Fruit fly (Drosophila melanogaster) whole organism, embryonic: Measurements from ENCODE around the gene CG43759.

Experiments used
- ATbp ChIP-seq: fragments of 200-800 bp; sonication (Bioruptor generic); optimal IDR thresholded peaks from 2 replicates; lab custom pipeline; 2017; ENCODE audit warnings: missing biosample characterization, mild to moderate bottlenecking, missing genetic modification characterization, missing genetic modification reagents
- Blimp-1 ChIP-seq: fragments of 200-800 bp; sonication (Bioruptor generic); optimal IDR thresholded peaks from 3 replicates; lab custom pipeline; 2018; ENCODE audit warnings: missing biosample characterization, missing genetic modification characterization, mild to moderate bottlenecking, moderate library complexity, missing genetic modification reagents
- CG10147 ChIP-seq: fragments of 200-800 bp; sonication (Bioruptor generic); optimal IDR thresholded peaks from 2 replicates; lab custom pipeline; 2019; ENCODE audit warnings: missing biosample characterization, mild to moderate bottlenecking, missing genetic modification characterization, moderate library complexity
- CG11398 ChIP-seq: fragments of 200-800 bp; sonication (Bioruptor generic); optimal IDR thresholded peaks from 2 replicates; lab custom pipeline; 2016; ENCODE audit warnings: missing biosample characterization, missing genetic modification characterization
- CG11504 ChIP-seq: fragments of 200-800 bp; sonication (Bioruptor generic); optimal IDR thresholded peaks from 3 replicates; lab custom pipeline; 2019; ENCODE audit warnings: missing biosample characterization, mild to moderate bottlenecking, missing genetic modification characterization, moderate library complexity
- CG11695 ChIP-seq: fragments of 200-800 bp; sonication (Bioruptor generic); IDR thresholded peaks from 3 replicates; pipeline ENCODE4 v1.3.6; 2022; ENCODE audit warnings: missing biosample characterization, missing genetic modification characterization
- CG13296 ChIP-seq: fragments of 200-800 bp; sonication (Bioruptor generic); optimal IDR thresholded peaks from 3 replicates; lab custom pipeline; 2018; ENCODE audit warnings: missing biosample characterization, mild to moderate bottlenecking, missing genetic modification characterization
- CG13624 ChIP-seq: fragments of 200-800 bp; sonication (Bioruptor generic); optimal IDR thresholded peaks from 2 replicates; lab custom pipeline; 2016; ENCODE audit warnings: missing biosample characterization, missing genetic modification characterization
- CG15514 ChIP-seq: fragments of 200-800 bp; sonication (Bioruptor generic); optimal IDR thresholded peaks from 3 replicates; lab custom pipeline; 2017; ENCODE audit warnings: missing biosample characterization, missing genetic modification characterization, mild to moderate bottlenecking, moderate library complexity, missing genetic modification reagents
- CG1647 ChIP-seq: fragments of 200-800 bp; sonication (Bioruptor generic); optimal IDR thresholded peaks from 3 replicates; lab custom pipeline; 2016; ENCODE audit warnings: missing biosample characterization, missing genetic modification characterization
- CG18011 ChIP-seq: fragments of 200-800 bp; sonication (Bioruptor generic); optimal IDR thresholded peaks from 2 replicates; lab custom pipeline; 2017; ENCODE audit warnings: missing biosample characterization, missing genetic modification characterization, mild to moderate bottlenecking, moderate library complexity, missing genotype
- CG2199 ChIP-seq: fragments of 200-800 bp; sonication (Bioruptor generic); IDR thresholded peaks from 3 replicates; pipeline ENCODE4 v1.3.6; 2022; ENCODE audit warnings: missing biosample characterization, missing genetic modification characterization
- CG2889 ChIP-seq: fragments of 200-800 bp; sonication (Bioruptor generic); IDR thresholded peaks from 3 replicates; pipeline ENCODE4 v1.3.6; 2022; ENCODE audit warnings: missing biosample characterization, missing genetic modification characterization
- CG30020 ChIP-seq: fragments of 200-800 bp; optimal IDR thresholded peaks from 2 replicates; lab custom pipeline; 2019; ENCODE audit warnings: missing biosample characterization, mild to moderate bottlenecking, missing genetic modification characterization, moderate library complexity
- CG32532 ChIP-seq: fragments of 200-800 bp; sonication (Bioruptor generic); IDR thresholded peaks from 2 replicates; pipeline ENCODE4 v1.3.6; 2022; ENCODE audit warnings: missing biosample characterization, missing genetic modification characterization
- CG6254 ChIP-seq: fragments of 200-800 bp; sonication (Bioruptor generic); optimal IDR thresholded peaks from 3 replicates; lab custom pipeline; 2017; ENCODE audit warnings: mild to moderate bottlenecking, missing biosample characterization, missing genetic modification reagents, missing genetic modification characterization
- CG8765 ChIP-seq: fragments of 200-800 bp; sonication (Bioruptor generic); IDR thresholded peaks from 2 replicates; pipeline ENCODE4 v1.3.6; 2022; ENCODE audit warnings: missing biosample characterization, missing genetic modification characterization
- CG9437 ChIP-seq: fragments of 200-800 bp; sonication (Bioruptor generic); optimal IDR thresholded peaks from 2 replicates; lab custom pipeline; 2018; ENCODE audit warnings: missing biosample characterization, mild to moderate bottlenecking, missing genetic modification characterization
- Doc3 ChIP-seq: fragments of 200-800 bp; sonication (Bioruptor generic); IDR thresholded peaks from 3 replicates; pipeline ENCODE4 v1.3.6; 2022; ENCODE audit warnings: missing biosample characterization, missing genetic modification characterization; ENCODE audit not compliant: partially characterized antibody
- Elba2 ChIP-seq: fragments of 200-800 bp; sonication (Bioruptor generic); optimal IDR thresholded peaks from 3 replicates; lab custom pipeline; 2016; ENCODE audit warnings: missing biosample characterization, missing genetic modification characterization
- H2.0 ChIP-seq: fragments of 200-800 bp; sonication (Bioruptor generic); IDR thresholded peaks from 2 replicates; pipeline ENCODE4 v1.3.6; 2022; ENCODE audit warnings: missing biosample characterization, missing genetic modification characterization
- HmgD ChIP-seq: fragments of 200-800 bp; sonication (Bioruptor generic); optimal IDR thresholded peaks from 3 replicates; lab custom pipeline; 2016; ENCODE audit warnings: missing biosample characterization, missing genetic modification characterization
- HmgZ ChIP-seq: fragments of 200-800 bp; sonication (Bioruptor generic); optimal IDR thresholded peaks from 2 replicates; lab custom pipeline; 2018; ENCODE audit warnings: missing biosample characterization, mild to moderate bottlenecking, missing genetic modification characterization
- Neu2 ChIP-seq: fragments of 200-800 bp; sonication (Bioruptor generic); optimal IDR thresholded peaks from 3 replicates; lab custom pipeline; 2016; ENCODE audit warnings: missing biosample characterization, missing genetic modification characterization, borderline replicate concordance
- Side ChIP-seq: fragments of 200-800 bp; sonication (Bioruptor generic); optimal IDR thresholded peaks from 2 replicates; lab custom pipeline; 2016; ENCODE audit warnings: missing biosample characterization, missing genetic modification characterization
- Spps ChIP-seq: fragments of 200-800 bp; sonication (Bioruptor generic); optimal IDR thresholded peaks from 2 replicates; lab custom pipeline; 2018; ENCODE audit warnings: missing biosample characterization, mild to moderate bottlenecking, missing genetic modification characterization
- YL-1 ChIP-seq: fragments of 200-800 bp; sonication (Bioruptor generic); optimal IDR thresholded peaks from 3 replicates; lab custom pipeline; 2017; ENCODE audit warnings: missing biosample characterization, mild to moderate bottlenecking, missing genetic modification characterization
- abd-A ChIP-seq: fragments of 200-800 bp; sonication (Bioruptor generic); optimal IDR thresholded peaks from 3 replicates; lab custom pipeline; 2019; ENCODE audit warnings: missing biosample characterization, mild to moderate bottlenecking, missing genetic modification characterization, moderate library complexity
- cg ChIP-seq: fragments of 200-800 bp; sonication (Bioruptor generic); optimal IDR thresholded peaks from 3 replicates; lab custom pipeline; 2019; ENCODE audit warnings: missing biosample characterization, mild to moderate bottlenecking, missing genetic modification characterization, moderate library complexity
- chif ChIP-seq, 2 experiments: fragments of 200-800 bp; sonication (Bioruptor generic); optimal IDR thresholded peaks; 3 replicates each; lab custom pipeline; 2016; ENCODE audit warnings: missing biosample characterization in 2 of 2, missing genetic modification characterization in 2 of 2
- croc ChIP-seq: fragments of 200-800 bp; sonication (Bioruptor generic); conservative IDR thresholded peaks from 3 replicates; pipeline ENCODE4 v1.3.6; 2022; ENCODE audit warnings: missing biosample characterization, missing genetic modification characterization
- crol ChIP-seq: fragments of 200-800 bp; sonication (Bioruptor generic); IDR thresholded peaks from 2 replicates; pipeline ENCODE4 v1.3.6; 2022; ENCODE audit warnings: missing biosample characterization, missing genetic modification characterization
- disco-r ChIP-seq: fragments of 200-800 bp; sonication (Bioruptor generic); optimal IDR thresholded peaks from 2 replicates; lab custom pipeline; 2016; ENCODE audit warnings: missing biosample characterization, missing genetic modification characterization
- grn ChIP-seq: fragments of 200-800 bp; sonication (Bioruptor generic); optimal IDR thresholded peaks from 3 replicates; lab custom pipeline; 2017; ENCODE audit warnings: missing biosample characterization, missing genetic modification characterization
- gsb-n ChIP-seq: fragments of 200-800 bp; sonication (Bioruptor generic); optimal IDR thresholded peaks from 3 replicates; lab custom pipeline; 2018; ENCODE audit warnings: missing biosample characterization, mild to moderate bottlenecking, missing genetic modification characterization
- ind ChIP-seq: fragments of 200-800 bp; sonication (Bioruptor generic); optimal IDR thresholded peaks from 3 replicates; lab custom pipeline; 2016; ENCODE audit warnings: missing biosample characterization, missing genetic modification characterization
- inv ChIP-seq: fragments of 200-800 bp; sonication (Bioruptor generic); IDR thresholded peaks from 2 replicates; pipeline ENCODE4 v1.3.6; 2022; ENCODE audit warnings: missing biosample characterization, missing genetic modification characterization; ENCODE audit not compliant: partially characterized antibody
- kay ChIP-seq: fragments of 200-800 bp; sonication (Bioruptor generic); optimal IDR thresholded peaks from 2 replicates; lab custom pipeline; 2016; ENCODE audit warnings: missing biosample characterization, missing genetic modification characterization
- oc ChIP-seq: fragments of 200-800 bp; sonication (Bioruptor generic); optimal IDR thresholded peaks from 2 replicates; lab custom pipeline; 2018; ENCODE audit warnings: missing biosample characterization, mild to moderate bottlenecking, missing genetic modification characterization, moderate library complexity
- pan ChIP-seq, 4 experiments: fragments of >200 bp in 3 of 4; fragments of 200-800 bp in 1 of 4; sonication (Bioruptor generic) in 1 of 4; optimal IDR thresholded peaks in 3 of 4; IDR thresholded peaks in 1 of 4; 2 replicates each; pipeline versions ENCODE4 v1.3.6 to Lab custom; 2017 to 2022; ENCODE audit warnings: missing biosample characterization in 2 of 4, missing genetic modification characterization in 2 of 4, mixed read lengths in 1 of 4
- pb ChIP-seq: fragments of 200-800 bp; sonication (Bioruptor generic); optimal IDR thresholded peaks from 3 replicates; lab custom pipeline; 2016; ENCODE audit warnings: missing biosample characterization, missing genetic modification characterization
- pfk ChIP-seq: fragments of 200-800 bp; sonication (Bioruptor generic); optimal IDR thresholded peaks from 2 replicates; lab custom pipeline; 2018; ENCODE audit warnings: missing biosample characterization, mild to moderate bottlenecking, missing genetic modification characterization, moderate library complexity
- row ChIP-seq: fragments of 200-800 bp; sonication (Bioruptor generic); IDR thresholded peaks from 3 replicates; pipeline ENCODE4 v1.3.6; 2022; ENCODE audit warnings: missing biosample characterization, missing genetic modification characterization
- sd ChIP-seq: fragments of 200-800 bp; sonication (Bioruptor generic); optimal IDR thresholded peaks from 3 replicates; lab custom pipeline; 2018; ENCODE audit warnings: missing biosample characterization, mild to moderate bottlenecking, missing genetic modification characterization, moderate library complexity
- sqz ChIP-seq: fragments of 200-800 bp; sonication (Bioruptor generic); optimal IDR thresholded peaks from 3 replicates; lab custom pipeline; 2018; ENCODE audit warnings: missing biosample characterization, mild to moderate bottlenecking, missing genetic modification characterization
- stc ChIP-seq: fragments of 200-800 bp; sonication (Bioruptor generic); IDR thresholded peaks from 2 replicates; pipeline ENCODE4 v1.3.6; 2022; ENCODE audit warnings: missing biosample characterization, missing genetic modification characterization
- tx ChIP-seq: fragments of 200-800 bp; sonication (Bioruptor generic); optimal IDR thresholded peaks from 2 replicates; lab custom pipeline; 2016; ENCODE audit warnings: missing biosample characterization, missing genetic modification characterization
- vfl ChIP-seq: fragments of 200-800 bp; sonication (Bioruptor generic); optimal IDR thresholded peaks from 2 replicates; lab custom pipeline; 2016; ENCODE audit warnings: missing biosample characterization, missing genetic modification characterization
- zen ChIP-seq: fragments of 200-800 bp; sonication (Bioruptor generic); optimal IDR thresholded peaks from 3 replicates; lab custom pipeline; 2018; ENCODE audit warnings: missing biosample characterization, mild to moderate bottlenecking, missing genetic modification characterization, moderate library complexity

The CG43759 gene

DNA sequence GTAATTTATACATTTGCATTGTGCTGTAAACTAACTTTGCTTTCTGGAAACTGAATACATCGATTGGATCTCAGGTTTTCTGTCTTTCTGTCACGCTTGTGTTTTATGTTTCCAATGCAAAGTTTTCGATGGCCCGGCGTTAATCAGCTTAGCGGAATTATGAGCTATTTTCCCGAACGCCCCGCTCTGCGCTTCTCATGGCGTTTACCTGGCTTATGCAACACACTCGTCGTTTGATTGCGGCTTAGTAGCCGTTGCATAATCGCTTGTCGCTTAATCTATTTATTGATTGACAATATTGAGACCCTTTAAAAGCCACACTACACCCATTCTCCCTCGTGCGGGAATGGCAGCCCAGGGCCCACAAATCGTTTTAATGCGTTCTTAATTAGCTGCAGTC is 66.5 kb downstream of the CG43759 start:
- peak; percentile 97 for TF ChIP-seq oc (tag; lab: Kevin White, UChicago)
- no peak for TF ChIP-seq CG11398 (GFP tag; lab: Kevin White, UChicago)

DNA sequence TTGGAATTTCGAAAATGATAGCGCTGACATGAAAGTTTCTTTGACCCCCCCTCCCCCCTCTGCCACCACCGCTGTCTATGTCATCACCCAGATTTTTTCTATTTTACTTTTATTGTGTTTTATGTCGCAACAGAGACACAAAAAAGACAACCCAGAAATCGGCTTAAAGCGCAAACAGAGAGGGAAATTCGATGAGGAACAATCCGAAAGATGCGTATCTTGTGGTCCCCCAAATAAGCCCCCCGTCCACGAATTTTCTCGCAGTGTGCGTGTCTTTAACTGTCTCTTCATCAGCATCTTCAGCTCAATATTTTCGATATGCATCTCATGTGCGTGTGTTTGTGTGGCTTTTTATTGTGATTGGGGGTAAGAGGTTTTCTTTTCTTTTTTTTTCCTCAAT is 74.6 kb downstream of the CG43759 start:
- TF ChIP-seq CG32532 (GFP tag; lab: Robert Waterston, UW) (no peak), Neu2 (no peak), grn (GFP tag; lab: Kevin White, UChicago) (peak; percentile 75), sd (tag; lab: Kevin White, UChicago) (peak; percentile 46), CG10147 (GFP tag; lab: Kevin White, UChicago) (no peak), abd-A (tag; lab: Kevin White, UChicago) (peak; percentile 86), zen (tag; lab: Kevin White, UChicago) (no peak), oc (tag; lab: Kevin White, UChicago) (peak; percentile 91), disco-r (GFP tag; lab: Kevin White, UChicago) (no peak), Elba2 (GFP tag; lab: Kevin White, UChicago) (no peak), Spps (no peak), H2.0 (GFP tag; lab: Robert Waterston, UW) (no peak), chif (GFP tag; optimal IDR thresholded peaks at IDR 0.05; lab: Kevin White, UChicago) (no peak), CG9437 (no peak), YL-1 (GFP tag; lab: Kevin White, UChicago) (no peak), CG13296 (GFP tag; lab: Kevin White, UChicago) (no peak), gsb-n (tag; lab: Kevin White, UChicago) (peak; percentile 5), vfl (GFP tag; lab: Kevin White, UChicago) (no peak), Blimp-1 (GFP tag; lab: Kevin White, UChicago) (peak; percentile 23), CG11695 (no peak), CG15514 (GFP tag; lab: Kevin White, UChicago) (no peak), CG2889 (GFP tag; lab: Robert Waterston, UW) (no peak), sqz (GFP tag; lab: Kevin White, UChicago) (peak; percentile 66), pan (optimal IDR thresholded peaks at IDR 0.05; lab: Kevin White, UChicago) (no peak), pan (GFP tag; optimal IDR thresholded peaks at IDR 0.05 in 1 of 2, IDR thresholded peaks at IDR 0.05 in 1 of 2) (no peak), row (GFP tag; lab: Robert Waterston, UW) (0 out of 3 replicates have a peak, but pooled peaks have one; percentile 15), tx (no peak), ind (GFP tag; lab: Kevin White, UChicago) (no peak), CG13624 (GFP tag; lab: Kevin White, UChicago) (no peak), Doc3 (GFP tag; lab: Robert Waterston, UW) (no peak), CG1647 (GFP tag; lab: Kevin White, UChicago) (no peak), CG8765 (GFP tag; lab: Robert Waterston, UW) (no peak), ATbp (GFP tag; lab: Kevin White, UChicago) (peak; percentile 3), pb (GFP tag; lab: Kevin White, UChicago) (no peak), HmgD (GFP tag; lab: Kevin White, UChicago) (no peak), cg (peak; percentile 19), CG30020 (tag; lab: Kevin White, UChicago) (no peak), pfk (GFP tag; lab: Kevin White, UChicago) (no peak), CG11504 (tag; lab: Kevin White, UChicago) (no peak), stc (GFP tag; lab: Robert Waterston, UW) (no peak), HmgZ (no peak), CG6254 (GFP tag; lab: Kevin White, UChicago) (no peak), inv (GFP tag; lab: Robert Waterston, UW) (no peak), Side (no peak), crol (GFP tag; lab: Robert Waterston, UW) (peak; percentile 46), CG2199 (GFP tag; lab: Robert Waterston, UW) (no peak), kay (GFP tag; lab: Kevin White, UChicago) (no peak), CG18011 (GFP tag; lab: Kevin White, UChicago) (no peak), croc (GFP tag; lab: Robert Waterston, UW) (no peak)
